Fruit fly (Drosophila melanogaster) S2 (cell line): Measurements from ENCODE around the gene ems.

Experiments
- CG8478 ChIP-seq: fragments of >200 bp; optimal IDR thresholded peaks from 2 replicates; lab custom pipeline; 2018
- CTCF ChIP-seq, 2 experiments: fragments of >200 bp; optimal IDR thresholded peaks; 2 replicates each; lab custom pipeline; 2018

- TF ChIP-seq CTCF (optimal IDR thresholded peaks at IDR 0.05; lab: Kevin White, UChicago): no peak
- no peak for TF ChIP-seq CG8478 (lab: Kevin White, UChicago)
Observed at dm6 chr3R:13906759-13907158, 5.1 kb downstream of the ems start.
